Worm (Caenorhabditis elegans) whole organism, L3 larva: ENCODE measurements around the gene rpi-2.

Experiments
- R02D3.7 ChIP-seq: fragments of 150-350 bp; optimal IDR thresholded peaks from 2 replicates; lab custom pipeline; 2014; ENCODE audit warnings: missing biosample characterization, missing genetic modification characterization
- ZK546.5 ChIP-seq: sonication (generic microtip); optimal IDR thresholded peaks from 2 replicates; lab custom pipeline; 2017; ENCODE audit warnings: missing biosample characterization, missing genetic modification characterization
- aly-2 ChIP-seq: fragments of 150-350 bp; optimal IDR thresholded peaks from 2 replicates; lab custom pipeline; 2014; ENCODE audit warnings: missing biosample characterization, missing genetic modification characterization
- ama-1 ChIP-seq: fragments of 150-350 bp; optimal IDR thresholded peaks from 2 replicates; lab custom pipeline; 2018
- ceh-16 ChIP-seq: sonication (generic microtip); optimal IDR thresholded peaks from 2 replicates; lab custom pipeline; 2017; ENCODE audit warnings: missing biosample characterization, missing genetic modification characterization
- ceh-28 ChIP-seq: fragments of 150-350 bp; optimal IDR thresholded peaks from 2 replicates; lab custom pipeline; 2014; ENCODE audit warnings: missing biosample characterization, missing genetic modification reagents, missing genetic modification characterization
- ceh-82 ChIP-seq: fragments of 150-350 bp; optimal IDR thresholded peaks from 2 replicates; lab custom pipeline; 2014; ENCODE audit warnings: missing biosample characterization, missing genetic modification characterization
- ceh-9 ChIP-seq: sonication (generic microtip); optimal IDR thresholded peaks from 2 replicates; lab custom pipeline; 2018; ENCODE audit warnings: missing biosample characterization, missing genetic modification characterization
- egl-27 ChIP-seq: sonication (generic microtip); optimal IDR thresholded peaks from 4 replicates; lab custom pipeline; 2017; ENCODE audit warnings: missing biosample characterization, missing genetic modification reagents, missing genetic modification characterization
- elt-1 ChIP-seq: fragments of 150-350 bp; optimal IDR thresholded peaks from 2 replicates; lab custom pipeline; 2014; ENCODE audit warnings: missing biosample characterization, missing genetic modification characterization
- elt-2 ChIP-seq: sonication (generic microtip); optimal IDR thresholded peaks from 2 replicates; lab custom pipeline; 2016; ENCODE audit warnings: missing genetic modification reagents, mild to moderate bottlenecking, missing genetic modification characterization, missing compliant biosample characterization
- elt-3 ChIP-seq, 3 experiments: fragments of 150-350 bp in 1 of 3; sonication (generic microtip) in 2 of 3; optimal IDR thresholded peaks; 2 replicates in 2 of 3; 4 replicates in 1 of 3; lab custom pipeline; 2014 to 2017; ENCODE audit warnings: missing biosample characterization in 3 of 3, missing genetic modification characterization in 3 of 3
- eor-1 ChIP-seq, 2 experiments: fragments of 150-350 bp; optimal IDR thresholded peaks; 2 replicates each; lab custom pipeline; 2014 to 2018; ENCODE audit warnings: missing biosample characterization in 2 of 2, missing genetic modification characterization in 2 of 2
- fkh-10 ChIP-seq: sonication (generic microtip); optimal IDR thresholded peaks from 2 replicates; lab custom pipeline; 2017; ENCODE audit warnings: missing biosample characterization, missing genetic modification reagents, missing genetic modification characterization
- fkh-2 ChIP-seq: fragments of 150-350 bp; optimal IDR thresholded peaks from 2 replicates; lab custom pipeline; 2014; ENCODE audit warnings: missing biosample characterization, missing genetic modification reagents, missing genetic modification characterization
- hmg-11 ChIP-seq: sonication (generic microtip); optimal IDR thresholded peaks from 2 replicates; lab custom pipeline; 2016; ENCODE audit warnings: missing genetic modification characterization, missing compliant biosample characterization
- jun-1 ChIP-seq: fragments of 150-350 bp; optimal IDR thresholded peaks from 2 replicates; lab custom pipeline; 2014; ENCODE audit warnings: missing biosample characterization, missing genetic modification reagents, missing genetic modification characterization
- lin-15B ChIP-seq: fragments of 150-350 bp; optimal IDR thresholded peaks from 2 replicates; lab custom pipeline; 2014; ENCODE audit warnings: missing biosample characterization, missing genetic modification characterization
- lin-39 ChIP-seq: fragments of 150-350 bp; optimal IDR thresholded peaks from 2 replicates; lab custom pipeline; 2018; ENCODE audit warnings: missing biosample characterization, missing genetic modification reagents, missing genetic modification characterization
- lsy-12 ChIP-seq: sonication (generic microtip); optimal IDR thresholded peaks from 2 replicates; lab custom pipeline; 2016; ENCODE audit warnings: mild to moderate bottlenecking, missing genetic modification characterization, missing compliant biosample characterization
- mdl-1 ChIP-seq: fragments of 150-350 bp; optimal IDR thresholded peaks from 2 replicates; lab custom pipeline; 2014; ENCODE audit warnings: missing biosample characterization, missing genetic modification characterization
- nfya-1 ChIP-seq: sonication (generic microtip); optimal IDR thresholded peaks from 2 replicates; lab custom pipeline; 2017; ENCODE audit warnings: missing genetic modification characterization, mild to moderate bottlenecking, missing compliant biosample characterization, antibody characterized with exemption, moderate library complexity; ENCODE audit not compliant: insufficient read depth
- nhr-11 ChIP-seq: fragments of 150-350 bp; optimal IDR thresholded peaks from 2 replicates; lab custom pipeline; 2014; ENCODE audit warnings: missing biosample characterization, missing genetic modification characterization
- nhr-23 ChIP-seq: fragments of 150-350 bp; optimal IDR thresholded peaks from 2 replicates; lab custom pipeline; 2014; ENCODE audit warnings: missing biosample characterization, missing genetic modification reagents, missing genetic modification characterization
- nhr-237 ChIP-seq: fragments of 150-350 bp; optimal IDR thresholded peaks from 2 replicates; lab custom pipeline; 2014; ENCODE audit warnings: missing biosample characterization, missing genetic modification characterization
- nhr-25 ChIP-seq: sonication (generic microtip); optimal IDR thresholded peaks from 2 replicates; lab custom pipeline; 2017; ENCODE audit warnings: missing biosample characterization, missing genetic modification characterization
- nhr-28 ChIP-seq: fragments of 150-350 bp; optimal IDR thresholded peaks from 2 replicates; lab custom pipeline; 2014; ENCODE audit warnings: missing biosample characterization, missing genetic modification characterization
- nhr-43 ChIP-seq: sonication (generic microtip); optimal IDR thresholded peaks from 2 replicates; lab custom pipeline; 2016; ENCODE audit warnings: mild to moderate bottlenecking, missing genetic modification characterization, missing compliant biosample characterization; ENCODE audit not compliant: poor library complexity, severe bottlenecking
- nhr-67 ChIP-seq: fragments of 150-350 bp; optimal IDR thresholded peaks from 2 replicates; lab custom pipeline; 2014; ENCODE audit warnings: missing biosample characterization, missing genetic modification characterization
- nhr-76 ChIP-seq: fragments of 150-350 bp; sonication (generic microtip); optimal IDR thresholded peaks from 5 replicates; lab custom pipeline; 2014; ENCODE audit warnings: missing biosample characterization, missing genetic modification characterization
- nhr-77 ChIP-seq: fragments of 150-350 bp; optimal IDR thresholded peaks from 2 replicates; lab custom pipeline; 2014; ENCODE audit warnings: missing biosample characterization, missing genetic modification characterization
- pha-4 ChIP-seq: fragments of 150-350 bp; optimal IDR thresholded peaks from 2 replicates; lab custom pipeline; 2014; ENCODE audit warnings: missing biosample characterization, missing genetic modification reagents, missing genetic modification characterization
- pqm-1 ChIP-seq: fragments of 150-350 bp; optimal IDR thresholded peaks from 2 replicates; lab custom pipeline; 2017; ENCODE audit warnings: missing biosample characterization, missing genetic modification characterization, inconsistent platforms
- sea-2 ChIP-seq: fragments of 150-350 bp; sonication (generic microtip); optimal IDR thresholded peaks from 4 replicates; lab custom pipeline; 2014; ENCODE audit warnings: missing biosample characterization, missing genetic modification reagents, missing genetic modification characterization
- skn-1 ChIP-seq: fragments of 150-350 bp; optimal IDR thresholded peaks from 2 replicates; lab custom pipeline; 2014; ENCODE audit warnings: missing biosample characterization, missing genetic modification characterization
- snpc-4 ChIP-seq: fragments of 150-350 bp; optimal IDR thresholded peaks from 2 replicates; lab custom pipeline; 2014; ENCODE audit warnings: missing biosample characterization, missing genetic modification characterization
- unc-39 ChIP-seq: sonication (generic microtip); optimal IDR thresholded peaks from 4 replicates; lab custom pipeline; 2017; ENCODE audit warnings: missing biosample characterization, missing genetic modification characterization
- unc-62 ChIP-seq: fragments of 150-350 bp; sonication (generic microtip); optimal IDR thresholded peaks from 4 replicates; lab custom pipeline; 2014; ENCODE audit warnings: missing biosample characterization, missing genetic modification reagents, missing genetic modification characterization
- zag-1 ChIP-seq: fragments of 150-350 bp; optimal IDR thresholded peaks from 2 replicates; lab custom pipeline; 2014; ENCODE audit warnings: missing biosample characterization, missing genetic modification characterization
- ztf-11 ChIP-seq: fragments of 150-350 bp; optimal IDR thresholded peaks from 2 replicates; lab custom pipeline; 2014; ENCODE audit warnings: missing biosample characterization, missing genetic modification characterization
- ztf-4 ChIP-seq: fragments of 150-350 bp; optimal IDR thresholded peaks from 2 replicates; lab custom pipeline; 2014; ENCODE audit warnings: missing biosample characterization, missing genetic modification characterization

The rpi-2 gene

DNA sequence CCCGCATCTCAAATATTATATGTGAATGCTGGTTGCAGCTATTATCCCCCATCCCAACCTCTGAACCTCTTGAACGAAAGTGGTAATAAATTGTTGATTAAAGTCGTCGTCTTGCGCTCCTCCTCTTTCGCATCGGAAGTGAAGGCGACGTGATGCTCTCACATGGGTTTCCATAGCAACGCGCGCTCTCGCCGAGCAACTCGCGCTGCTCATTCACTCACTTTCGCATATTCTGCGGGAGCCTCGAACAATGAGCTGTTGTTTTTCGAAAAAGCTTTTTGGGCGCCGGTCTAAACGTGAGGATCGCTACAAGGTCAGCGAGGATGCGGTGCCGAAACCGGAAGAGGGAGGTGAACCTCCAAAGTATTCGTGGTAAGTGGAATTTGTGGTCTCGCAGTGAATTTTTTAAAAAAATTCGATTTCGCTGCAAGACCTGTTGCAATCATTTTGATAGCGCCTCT, at the start of gene rpi-2:
Gene rpi-2, plus strand, starts transcription at position 234 of the 461 bp plus-strand sequence.
- TF ChIP-seq elt-2 (peak; percentile 23), nhr-23 (tag; lab: Kevin White, UChicago) (no peak), fkh-2 (tag; lab: Kevin White, UChicago) (no peak), snpc-4 (tag; lab: Kevin White, UChicago) (no peak), aly-2 (tag; lab: Kevin White, UChicago) (peak; percentile 70), ama-1 (lab: Kevin White, UChicago) (peak; percentile 84), zag-1 (tag; lab: Kevin White, UChicago) (no peak), nhr-77 (tag; lab: Kevin White, UChicago) (peak; percentile 59), pha-4 (tag; lab: Kevin White, UChicago) (no peak), elt-3 (tag; optimal IDR thresholded peaks at IDR 0.05; lab: Kevin White, UChicago) (no peak), ztf-11 (tag; lab: Kevin White, UChicago) (no peak), unc-62 (GFP tag; lab: Kevin White, UChicago) (no peak), nhr-25 (tag; lab: Kevin White, UChicago) (no peak), nhr-67 (tag; lab: Kevin White, UChicago) (no peak), nhr-43 (tag; lab: Kevin White, UChicago) (peak; percentile 55), elt-1 (tag; lab: Kevin White, UChicago) (no peak), ceh-9 (no peak), sea-2 (GFP tag; lab: Kevin White, UChicago) (no peak), eor-1 (tag; optimal IDR thresholded peaks at IDR 0.05; lab: Kevin White, UChicago) (no peak), fkh-10 (no peak), ceh-28 (tag; lab: Kevin White, UChicago) (peak; percentile 28), lin-39 (tag; lab: Kevin White, UChicago) (no peak), nhr-11 (tag; lab: Kevin White, UChicago) (no peak), mdl-1 (tag; lab: Kevin White, UChicago) (no peak), R02D3.7 (tag; lab: Kevin White, UChicago) (no peak), nhr-28 (tag; lab: Kevin White, UChicago) (no peak), ceh-16 (tag; lab: Kevin White, UChicago) (no peak), jun-1 (tag; lab: Kevin White, UChicago) (no peak), nhr-76 (tag; lab: Kevin White, UChicago) (no peak), skn-1 (tag; lab: Kevin White, UChicago) (no peak), unc-39 (tag; lab: Kevin White, UChicago) (no peak), pqm-1 (tag; lab: Kevin White, UChicago) (no peak), hmg-11 (tag; lab: Kevin White, UChicago) (peak; percentile 37), ZK546.5 (tag; lab: Kevin White, UChicago) (no peak)

DNA sequence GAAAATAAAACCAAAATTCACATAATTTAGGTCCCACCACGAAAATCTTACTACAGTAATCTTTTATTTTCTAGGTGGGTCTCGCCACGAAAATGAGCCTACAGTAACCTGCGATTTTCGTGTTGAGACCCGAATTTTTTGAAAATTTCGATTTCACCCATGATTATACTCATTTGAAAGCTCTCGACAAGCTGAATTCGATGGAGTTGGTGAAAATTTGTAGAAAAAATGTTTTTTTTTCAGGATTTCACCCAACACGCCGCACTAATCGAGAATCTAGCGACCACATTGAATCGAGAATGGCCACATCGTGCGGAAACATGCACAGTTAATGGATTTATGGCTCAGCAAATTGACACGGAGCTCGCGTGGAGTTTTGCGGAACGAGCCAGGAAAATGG, 48.2 kb upstream of the rpi-2 start:
- no peak for TF ChIP-seq ceh-28 (tag; lab: Kevin White, UChicago)

DNA sequence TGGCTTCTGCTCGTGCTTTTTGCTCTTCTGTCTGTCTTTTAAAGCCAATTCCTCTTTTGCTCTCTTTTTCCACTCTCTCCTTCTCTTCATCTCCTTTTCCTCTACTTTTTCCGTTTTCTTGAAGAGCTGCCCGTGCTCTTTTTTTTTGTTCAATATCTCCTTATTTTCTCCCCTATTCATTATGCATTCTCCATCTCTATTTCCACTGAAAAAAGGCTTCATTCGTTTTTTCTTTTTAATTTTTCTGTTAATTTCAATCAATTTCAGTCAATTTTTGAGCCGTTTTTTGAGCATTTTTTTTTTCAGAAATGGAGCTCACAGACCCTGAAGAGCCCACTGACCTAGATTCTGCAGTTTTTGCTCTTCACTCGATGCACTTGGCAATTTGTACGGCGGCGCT, 38.7 kb upstream of the rpi-2 start, which contains the start of gene Y41D4B.1:
Gene Y41D4B.1, plus strand, starts transcription at position 301 of the 400 bp plus-strand sequence.
- no peak for TF ChIP-seq nhr-237 (tag; lab: Kevin White, UChicago)
- TF ChIP-seq fkh-10: peak; percentile 15

DNA sequence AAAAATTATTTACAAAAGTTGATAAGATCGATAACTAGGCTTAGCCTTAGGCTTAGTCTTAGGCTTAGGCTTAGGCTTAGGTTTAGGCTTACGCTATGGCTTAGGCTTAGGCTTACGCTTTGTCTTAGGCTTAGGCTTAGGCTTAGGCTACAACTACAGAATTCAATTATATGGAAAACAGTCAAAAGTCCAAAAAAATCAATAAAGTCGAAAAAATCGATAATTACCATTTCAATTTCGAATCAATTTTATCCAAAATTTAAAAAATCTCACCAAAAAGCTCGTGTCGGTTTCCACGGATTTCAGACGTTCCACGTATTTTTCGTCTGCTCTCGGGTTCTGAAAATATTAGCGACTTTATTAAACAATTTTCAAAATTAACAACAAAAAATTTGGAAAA, 34.1 kb upstream of the rpi-2 start:
- no peak for TF ChIP-seq pqm-1 (tag; lab: Kevin White, UChicago)
- TF ChIP-seq ceh-28 (tag; lab: Kevin White, UChicago): peak; percentile 59
- TF ChIP-seq, all 47 proteins: peak for 1

ce11 chrIV:1679227-1679626, 31.8 kb upstream of the rpi-2 start:
- TF ChIP-seq R02D3.7 (tag; lab: Kevin White, UChicago) (no peak), ceh-82 (no peak), egl-27 (tag; lab: Kevin White, UChicago) (no peak), nfya-1 (no peak), lsy-12 (tag; lab: Kevin White, UChicago) (no peak), zag-1 (tag; lab: Kevin White, UChicago) (no peak), nhr-25 (tag; lab: Kevin White, UChicago) (no peak), lin-15B (no peak), elt-3 (tag; optimal IDR thresholded peaks at IDR 0.05; lab: Kevin White, UChicago) (no peak), ceh-28 (tag; lab: Kevin White, UChicago) (no peak), nhr-237 (tag; lab: Kevin White, UChicago) (no peak), ztf-4 (no peak), hmg-11 (tag; lab: Kevin White, UChicago) (no peak), sea-2 (GFP tag; lab: Kevin White, UChicago) (no peak)
- TF ChIP-seq, all 47 proteins: peak for 0
